Worm (Caenorhabditis elegans): ENCODE results near the gene T05A7.12.

The T05A7.12 gene

ce11 chrII:4638891-4639290, 24.2 kb downstream of the T05A7.12 start:
- TF ChIP-seq nhr-43 (tag; optimal IDR thresholded peaks at IDR 0.05; ENCODE audit: poor library complexity, severe bottlenecking) (peak; percentile 7), nhr-23 (tag; optimal IDR thresholded peaks at IDR 0.05) (peak; percentile 66), egl-5 (tag; optimal IDR thresholded peaks at IDR 0.05) (no peak)

ce11 chrII:4638241-4638640, 24.8 kb downstream of the T05A7.12 start, which contains the start of gene che-10:
che-10 (minus strand) TSS chrII:4638341.
- TF ChIP-seq egl-5 (tag; optimal IDR thresholded peaks at IDR 0.05), result no peak
- no peak for TF ChIP-seq nhr-12 (tag; optimal IDR thresholded peaks at IDR 0.05)
- no peak for TF ChIP-seq hmg-11 (tag; optimal IDR thresholded peaks at IDR 0.05)
- TF ChIP-seq daf-12 (tag; optimal IDR thresholded peaks at IDR 0.05), result no peak
- TF ChIP-seq nhr-28 (tag; optimal IDR thresholded peaks at IDR 0.05), result no peak
- TF ChIP-seq fkh-10 (GFP tag; optimal IDR thresholded peaks at IDR 0.05), result no peak
- TF ChIP-seq ceh-82 (tag; optimal IDR thresholded peaks at IDR 0.05), result no peak
- TF ChIP-seq ceh-9 (tag; optimal IDR thresholded peaks at IDR 0.05), result no peak
- TF ChIP-seq aly-2 (tag; optimal IDR thresholded peaks at IDR 0.05), result no peak
- TF ChIP-seq mml-1 (tag; optimal IDR thresholded peaks at IDR 0.05), result no peak
- TF ChIP-seq mdl-1 (tag; optimal IDR thresholded peaks at IDR 0.05), result no peak
- no peak for TF ChIP-seq jun-1 (tag; optimal IDR thresholded peaks at IDR 0.05)
- TF ChIP-seq nhr-25 (tag; optimal IDR thresholded peaks at IDR 0.05), result no peak

- TF ChIP-seq nhr-23 (tag; optimal IDR thresholded peaks at IDR 0.05) (no peak), lin-39 (tag; optimal IDR thresholded peaks at IDR 0.05) (no peak), hmg-11 (tag; optimal IDR thresholded peaks at IDR 0.05) (no peak), nhr-76 (tag; optimal IDR thresholded peaks at IDR 0.05) (no peak), mdl-1 (tag; optimal IDR thresholded peaks at IDR 0.05) (no peak), unc-39 (tag; optimal IDR thresholded peaks at IDR 0.05) (no peak), lin-15B (tag; optimal IDR thresholded peaks at IDR 0.05) (no peak), aly-2 (tag; optimal IDR thresholded peaks at IDR 0.05) (no peak), ceh-16 (tag; optimal IDR thresholded peaks at IDR 0.05) (no peak), fos-1 (tag; optimal IDR thresholded peaks at IDR 0.05) (no peak), daf-12 (tag; optimal IDR thresholded peaks at IDR 0.05) (no peak), elt-1 (tag; optimal IDR thresholded peaks at IDR 0.05) (no peak), ama-1 (optimal IDR thresholded peaks at IDR 0.05) (no peak), nhr-237 (tag; optimal IDR thresholded peaks at IDR 0.05) (no peak), R02D3.7 (tag; optimal IDR thresholded peaks at IDR 0.05) (no peak), nhr-28 (tag; optimal IDR thresholded peaks at IDR 0.05) (no peak)
These were observed 31.6 kb downstream of the T05A7.12 start for ce11 chrII:4631479-4631878.

ce11 chrII:4626606-4627005, 36.5 kb downstream of the T05A7.12 start, which contains the start of gene F35D11.1:
F35D11.1 (plus strand) TSS chrII:4626906.
- TF ChIP-seq hmg-11 (tag; optimal IDR thresholded peaks at IDR 0.05), result no peak

- TF ChIP-seq nhr-76 (tag; optimal IDR thresholded peaks at IDR 0.05) (no peak), daf-12 (tag; optimal IDR thresholded peaks at IDR 0.05) (no peak), egl-27 (tag; optimal IDR thresholded peaks at IDR 0.05) (no peak), aly-2 (tag; optimal IDR thresholded peaks at IDR 0.05) (no peak), ama-1 (optimal IDR thresholded peaks at IDR 0.05) (no peak), nhr-28 (tag; optimal IDR thresholded peaks at IDR 0.05) (no peak), fkh-10 (GFP tag; optimal IDR thresholded peaks at IDR 0.05) (no peak), nfya-1 (tag; optimal IDR thresholded peaks at IDR 0.05; ENCODE audit: insufficient read depth) (no peak), zag-1 (tag; optimal IDR thresholded peaks at IDR 0.05) (no peak), eor-1 (tag; optimal IDR thresholded peaks at IDR 0.05) (no peak), pqm-1 (tag; optimal IDR thresholded peaks at IDR 0.05) (no peak), mml-1 (tag; optimal IDR thresholded peaks at IDR 0.05) (no peak), elt-2 (tag; optimal IDR thresholded peaks at IDR 0.05) (no peak), unc-39 (tag; optimal IDR thresholded peaks at IDR 0.05) (no peak)
These were observed 41.4 kb downstream of the T05A7.12 start, which contains the start of gene clec-139 for ce11 chrII:4621650-4622049. clec-139 (minus strand) TSS chrII:4621750.

ce11 chrII:4619700-4620099, 43.4 kb downstream of the T05A7.12 start, which contains the start of gene clec-138:
clec-138 (minus strand) TSS chrII:4619800.
- TF ChIP-seq nfya-1 (tag; optimal IDR thresholded peaks at IDR 0.05; ENCODE audit: insufficient read depth), result no peak
- no peak for TF ChIP-seq fos-1 (tag; optimal IDR thresholded peaks at IDR 0.05)
- no peak for TF ChIP-seq mml-1 (tag; optimal IDR thresholded peaks at IDR 0.05)
- no peak for TF ChIP-seq aly-2 (tag; optimal IDR thresholded peaks at IDR 0.05)
- TF ChIP-seq snpc-4 (tag; optimal IDR thresholded peaks at IDR 0.05), result no peak
- no peak for TF ChIP-seq nhr-67 (tag; optimal IDR thresholded peaks at IDR 0.05)
- no peak for TF ChIP-seq ceh-16 (tag; optimal IDR thresholded peaks at IDR 0.05)
- TF ChIP-seq nhr-25 (tag; optimal IDR thresholded peaks at IDR 0.05), result no peak
- TF ChIP-seq lsy-12 (tag; optimal IDR thresholded peaks at IDR 0.05), result no peak
- no peak for TF ChIP-seq jun-1 (tag; optimal IDR thresholded peaks at IDR 0.05)
- no peak for TF ChIP-seq elt-1 (tag; optimal IDR thresholded peaks at IDR 0.05)
- TF ChIP-seq lin-15B (tag; optimal IDR thresholded peaks at IDR 0.05), result no peak
- no peak for TF ChIP-seq ZK546.5 (tag; optimal IDR thresholded peaks at IDR 0.05)
- TF ChIP-seq tbx-2 (tag; optimal IDR thresholded peaks at IDR 0.05), result no peak
- TF ChIP-seq skn-1 (tag; optimal IDR thresholded peaks at IDR 0.05), result no peak
- TF ChIP-seq sea-2 (GFP tag; optimal IDR thresholded peaks at IDR 0.05), result no peak
- TF ChIP-seq lin-39 (tag; optimal IDR thresholded peaks at IDR 0.05), result no peak
